Fruit fly (Drosophila melanogaster): ENCODE measurements around the gene Cipc.

dm6 chr3R:26099238-26099637 is 7.4 kb upstream of the Cipc start:
- TF ChIP-seq dmrt93B (GFP tag; optimal IDR thresholded peaks at IDR 0.05) (no peak), pan (optimal IDR thresholded peaks at IDR 0.05) (no peak), dl (GFP tag; optimal IDR thresholded peaks at IDR 0.05; ENCODE audit: insufficient read depth in 1 of 2, partially characterized antibody in 2 of 2) (no peak), Myc (optimal IDR thresholded peaks at IDR 0.05) (no peak), Jra (GFP tag; optimal IDR thresholded peaks at IDR 0.05) (peak; percentile 26), Mio (GFP tag; optimal IDR thresholded peaks at IDR 0.05) (no peak), foxo (GFP tag; optimal IDR thresholded peaks at IDR 0.05) (no peak), sv (GFP tag; optimal IDR thresholded peaks at IDR 0.05) (no peak), jim (GFP tag; optimal IDR thresholded peaks at IDR 0.05) (no peak), tai (GFP tag; optimal IDR thresholded peaks at IDR 0.05) (peak; percentile 5), brk (GFP tag; optimal IDR thresholded peaks at IDR 0.05) (peak; percentile 27), psq (GFP tag; optimal IDR thresholded peaks at IDR 0.05) (no peak), Dfd (GFP tag; optimal IDR thresholded peaks at IDR 0.05) (no peak), br (GFP tag; optimal IDR thresholded peaks at IDR 0.05) (peak; percentile 52)

Data from whole organism, wandering third instar larva.